Fruit fly (Drosophila melanogaster): ENCODE measurements around the gene CG9316.

- TF ChIP-seq insv (optimal IDR thresholded peaks at IDR 0.05), result no peak
- TF ChIP-seq psq (optimal IDR thresholded peaks at IDR 0.05), result no peak
- no peak for TF ChIP-seq Sin3A (optimal IDR thresholded peaks at IDR 0.05)
- no peak for TF ChIP-seq h (optimal IDR thresholded peaks at IDR 0.05)
- TF ChIP-seq ttk (optimal IDR thresholded peaks at IDR 0.05), result no peak
- TF ChIP-seq Myc (optimal IDR thresholded peaks at IDR 0.05), result no peak
These were observed 6.7 kb upstream of the CG9316 start for dm6 chr2L:20733025-20733424.

Data from Kc167 (cell line).